Worm (Caenorhabditis elegans) whole organism, L3 larva: Measurements from ENCODE around the gene bgnt-1.2.

Experiments
- ama-1 ChIP-seq: fragments of 150-350 bp; optimal IDR thresholded peaks from 2 replicates; lab custom pipeline; 2018
- ceh-16 ChIP-seq: sonication (generic microtip); optimal IDR thresholded peaks from 2 replicates; lab custom pipeline; 2017; ENCODE audit warnings: missing biosample characterization, missing genetic modification characterization
- egl-27 ChIP-seq: sonication (generic microtip); optimal IDR thresholded peaks from 4 replicates; lab custom pipeline; 2017; ENCODE audit warnings: missing biosample characterization, missing genetic modification reagents, missing genetic modification characterization
- lsy-12 ChIP-seq: sonication (generic microtip); optimal IDR thresholded peaks from 2 replicates; lab custom pipeline; 2016; ENCODE audit warnings: mild to moderate bottlenecking, missing genetic modification characterization, missing compliant biosample characterization
- nfya-1 ChIP-seq: sonication (generic microtip); optimal IDR thresholded peaks from 2 replicates; lab custom pipeline; 2017; ENCODE audit warnings: missing genetic modification characterization, mild to moderate bottlenecking, missing compliant biosample characterization, antibody characterized with exemption, moderate library complexity; ENCODE audit not compliant: insufficient read depth
- nhr-25 ChIP-seq: sonication (generic microtip); optimal IDR thresholded peaks from 2 replicates; lab custom pipeline; 2017; ENCODE audit warnings: missing biosample characterization, missing genetic modification characterization
- nhr-77 ChIP-seq: fragments of 150-350 bp; optimal IDR thresholded peaks from 2 replicates; lab custom pipeline; 2014; ENCODE audit warnings: missing biosample characterization, missing genetic modification characterization
- pqm-1 ChIP-seq: fragments of 150-350 bp; optimal IDR thresholded peaks from 2 replicates; lab custom pipeline; 2017; ENCODE audit warnings: missing biosample characterization, missing genetic modification characterization, inconsistent platforms
- tbx-2 ChIP-seq: sonication (generic microtip); optimal IDR thresholded peaks from 2 replicates; lab custom pipeline; 2016; ENCODE audit warnings: mild to moderate bottlenecking, missing genetic modification characterization, missing compliant biosample characterization
- unc-62 ChIP-seq: fragments of 150-350 bp; sonication (generic microtip); optimal IDR thresholded peaks from 4 replicates; lab custom pipeline; 2014; ENCODE audit warnings: missing biosample characterization, missing genetic modification reagents, missing genetic modification characterization
- zag-1 ChIP-seq: fragments of 150-350 bp; optimal IDR thresholded peaks from 2 replicates; lab custom pipeline; 2014; ENCODE audit warnings: missing biosample characterization, missing genetic modification characterization
- ztf-11 ChIP-seq: fragments of 150-350 bp; optimal IDR thresholded peaks from 2 replicates; lab custom pipeline; 2014; ENCODE audit warnings: missing biosample characterization, missing genetic modification characterization
- ztf-4 ChIP-seq: fragments of 150-350 bp; optimal IDR thresholded peaks from 2 replicates; lab custom pipeline; 2014; ENCODE audit warnings: missing biosample characterization, missing genetic modification characterization

DNA sequence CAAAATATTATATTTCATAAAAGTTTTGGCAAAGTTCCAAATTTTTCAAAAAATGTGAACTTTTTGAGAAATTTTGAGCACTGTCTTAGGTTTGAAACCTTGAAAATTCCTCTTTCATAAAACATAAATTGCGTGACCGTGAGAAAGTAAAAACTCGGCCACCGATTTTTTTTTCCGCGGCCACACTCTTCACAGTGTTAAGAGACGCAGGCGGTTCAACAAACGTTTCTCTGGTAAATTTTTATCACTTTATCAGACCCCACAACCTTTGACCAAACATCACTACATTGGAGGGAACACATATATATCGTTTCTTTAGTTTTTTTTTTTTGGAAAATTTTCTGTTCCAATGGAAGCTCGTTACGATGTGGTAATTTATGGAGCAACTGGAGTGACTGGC lies 4.0 kb upstream of the bgnt-1.2 start, which contains the start of gene F22F7.2:
- TF ChIP-seq nhr-25 (tag; lab: Kevin White, UChicago) (no peak), lsy-12 (tag; lab: Kevin White, UChicago) (no peak), unc-62 (GFP tag; lab: Kevin White, UChicago) (no peak), nhr-77 (tag; lab: Kevin White, UChicago) (no peak), nfya-1 (peak; percentile 3), ztf-4 (tag; lab: Kevin White, UChicago) (no peak), egl-27 (tag; lab: Kevin White, UChicago) (no peak), tbx-2 (tag; lab: Kevin White, UChicago) (no peak), ceh-16 (tag; lab: Kevin White, UChicago) (no peak), zag-1 (tag; lab: Kevin White, UChicago) (no peak), pqm-1 (tag; lab: Kevin White, UChicago) (peak; percentile 31), ztf-11 (tag; lab: Kevin White, UChicago) (no peak), ama-1 (no peak)
